Worm (Caenorhabditis elegans): ENCODE measurements around the gene rpl-15.

Gene rpl-15

ce11 chrIV:657046-657445 is 2.7 kb upstream of the rpl-15 start:
- no peak for TF ChIP-seq lin-13 (GFP tag; optimal IDR thresholded peaks at IDR 0.05)
- TF ChIP-seq grh-1 (GFP tag; IDR thresholded peaks at IDR 0.05), result no peak
- TF ChIP-seq aha-1 (tag; optimal IDR thresholded peaks at IDR 0.05), result no peak
- TF ChIP-seq fkh-8 (tag; optimal IDR thresholded peaks at IDR 0.05), result no peak
- no peak for TF ChIP-seq mep-1 (tag; optimal IDR thresholded peaks at IDR 0.05)
- no peak for TF ChIP-seq C04F5.9 (tag; optimal IDR thresholded peaks at IDR 0.05)
- no peak for TF ChIP-seq alr-1 (tag; optimal IDR thresholded peaks at IDR 0.05; ENCODE audit: borderline replicate concordance)
- TF ChIP-seq unc-30 (tag; optimal IDR thresholded peaks at IDR 0.05), result no peak
- TF ChIP-seq elt-2 (tag; optimal IDR thresholded peaks at IDR 0.05), result no peak
- TF ChIP-seq ceh-8 (GFP tag; optimal IDR thresholded peaks at IDR 0.05), result no peak
- TF ChIP-seq ceh-88 (GFP tag; IDR thresholded peaks at IDR 0.05), result no peak
- no peak for TF ChIP-seq lin-35 (GFP tag; optimal IDR thresholded peaks at IDR 0.05)
- no peak for TF ChIP-seq nhr-47 (tag; optimal IDR thresholded peaks at IDR 0.05)
- TF ChIP-seq unc-98 (GFP tag; IDR thresholded peaks at IDR 0.05), result no peak
- no peak for TF ChIP-seq aly-2 (tag; optimal IDR thresholded peaks at IDR 0.05)

- TF ChIP-seq lin-15B (tag; optimal IDR thresholded peaks at IDR 0.05) (no peak), hlh-4 (tag; optimal IDR thresholded peaks at IDR 0.05) (no peak), lsy-2 (tag; optimal IDR thresholded peaks at IDR 0.05) (peak in 1 of 2 experiments; percentile 46), Y116A8C.19 (tag; optimal IDR thresholded peaks at IDR 0.05; ENCODE audit: borderline replicate concordance) (no peak), F16B12.6 (tag; optimal IDR thresholded peaks at IDR 0.05) (no peak), fkh-8 (tag; optimal IDR thresholded peaks at IDR 0.05) (no peak), pax-3 (tag; optimal IDR thresholded peaks at IDR 0.05) (no peak), isw-1 (GFP tag; IDR thresholded peaks at IDR 0.05) (no peak), ceh-63 (GFP tag; optimal IDR thresholded peaks at IDR 0.05) (no peak), xbp-1 (tag; optimal IDR thresholded peaks at IDR 0.05) (no peak), nhr-85 (tag) (peak; percentile 37), aha-1 (tag; optimal IDR thresholded peaks at IDR 0.05) (no peak), ceh-82 (tag; optimal IDR thresholded peaks at IDR 0.05) (no peak), sup-37 (GFP tag; optimal IDR thresholded peaks at IDR 0.05) (no peak), efl-1 (optimal IDR thresholded peaks at IDR 0.05) (no peak), efl-1 (GFP tag; optimal IDR thresholded peaks at IDR 0.05 in 1 of 2) (peak in 1 of 2 experiments; percentile 63), fkh-10 (GFP tag; optimal IDR thresholded peaks at IDR 0.05) (no peak)
Measured at ce11 chrIV:653138-653848, 1.1 kb downstream of the rpl-15 start, which contains the start of gene K11H12.1. Gene K11H12.1 (minus strand): TSS chrIV:653421.

- TF ChIP-seq mef-2 (tag; optimal IDR thresholded peaks at IDR 0.05), result no peak
- no peak for TF ChIP-seq efl-1 (optimal IDR thresholded peaks at IDR 0.05)
- peak in 1 of 2 experiments; percentile 41 for TF ChIP-seq efl-1 (GFP tag; optimal IDR thresholded peaks at IDR 0.05 in 1 of 2)
- no peak for TF ChIP-seq lir-3 (tag; optimal IDR thresholded peaks at IDR 0.05; ENCODE audit: poor library complexity)
- TF ChIP-seq lin-13 (GFP tag; optimal IDR thresholded peaks at IDR 0.05), result no peak
Measured at ce11 chrIV:649365-649764, 5.0 kb downstream of the rpl-15 start, which contains the start of gene K11H12.9. Gene K11H12.9 (plus strand): TSS chrIV:649665.

- no peak for TF ChIP-seq swsn-7 (tag; optimal IDR thresholded peaks at IDR 0.05)
- TF ChIP-seq tlp-1 (tag; optimal IDR thresholded peaks at IDR 0.05), result no peak
- peak; percentile 78 for TF ChIP-seq dsc-1 (tag; optimal IDR thresholded peaks at IDR 0.05)
- peak; percentile 39 for TF ChIP-seq pax-3 (tag; optimal IDR thresholded peaks at IDR 0.05)
- peak; percentile 18 for TF ChIP-seq nhr-47 (tag; optimal IDR thresholded peaks at IDR 0.05)
- no peak for TF ChIP-seq elt-3 (tag; optimal IDR thresholded peaks at IDR 0.05)
- TF ChIP-seq fkh-8 (tag; optimal IDR thresholded peaks at IDR 0.05), result peak; percentile 59
- TF ChIP-seq nhr-76 (tag; optimal IDR thresholded peaks at IDR 0.05), result no peak
- no peak for TF ChIP-seq sox-4 (tag; optimal IDR thresholded peaks at IDR 0.05)
Measured at ce11 chrIV:648362-648761, 6.0 kb downstream of the rpl-15 start.

All from whole organism, L1 larva.